Worm (Caenorhabditis elegans) whole organism, L4 larva: ENCODE data around the gene col-75.

Experiments
- F37D6.2 ChIP-seq: sonication (generic microtip); optimal IDR thresholded peaks from 2 replicates; lab custom pipeline; 2016; ENCODE audit warnings: mild to moderate bottlenecking, missing genetic modification characterization, missing compliant biosample characterization
- fos-1 ChIP-seq: fragments of 150-350 bp; optimal IDR thresholded peaks from 2 replicates; lab custom pipeline; 2014; ENCODE audit warnings: missing biosample characterization, missing genetic modification characterization
- nhr-77 ChIP-seq: fragments of 150-350 bp; optimal IDR thresholded peaks from 2 replicates; lab custom pipeline; 2014; ENCODE audit warnings: missing biosample characterization, missing genetic modification characterization
- snpc-1.2 ChIP-seq: fragments of 200-800 bp; sonication (Bioruptor generic); IDR thresholded peaks from 2 replicates; pipeline ENCODE4 v1.3.6; 2022; ENCODE audit warnings: missing genetic modification reagents, missing genetic modification characterization, missing compliant biosample characterization
- unc-39 ChIP-seq: sonication (generic microtip); optimal IDR thresholded peaks from 2 replicates; lab custom pipeline; 2017; ENCODE audit warnings: missing biosample characterization, missing genetic modification characterization
- zip-2 ChIP-seq: fragments of 150-350 bp; optimal IDR thresholded peaks from 2 replicates; lab custom pipeline; 2014; ENCODE audit warnings: missing biosample characterization, missing genetic modification characterization

DNA sequence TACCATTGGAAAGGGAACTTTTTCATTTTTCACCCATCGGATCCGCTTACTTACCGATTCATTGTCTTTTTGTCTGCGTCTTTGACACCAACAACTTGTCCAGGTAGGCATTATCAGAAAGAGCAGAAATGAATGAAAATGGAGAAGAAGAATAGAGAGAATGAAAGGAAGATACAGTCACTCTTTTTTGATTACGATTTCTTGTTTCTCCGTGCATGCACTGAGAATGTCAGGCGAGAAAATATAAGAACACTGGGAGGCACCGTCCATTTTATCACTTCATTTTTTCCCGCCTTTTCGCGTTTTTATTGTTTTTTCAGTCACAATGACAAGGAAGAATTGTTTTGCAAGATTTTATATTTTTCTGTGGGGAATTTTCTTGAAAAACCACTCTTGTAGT, 43.2 kb downstream of the col-75 start:
- TF ChIP-seq zip-2 (tag; lab: Kevin White, UChicago) (no peak), F37D6.2 (tag; lab: Kevin White, UChicago) (no peak), snpc-1.2 (GFP tag; lab: Robert Waterston, UW) (no peak), nhr-77 (tag; lab: Kevin White, UChicago) (no peak), fos-1 (tag; lab: Kevin White, UChicago) (no peak), unc-39 (no peak)
